Fruit fly (Drosophila melanogaster) whole organism, prepupa: ENCODE results near the gene mRF1.

Experiments
- Blimp-1 ChIP-seq: fragments of 200-800 bp; sonication (Bioruptor generic); optimal IDR thresholded peaks from 3 replicates; lab custom pipeline; 2017; ENCODE audit warnings: missing biosample characterization, missing genetic modification characterization, mild to moderate bottlenecking, moderate library complexity, missing genetic modification reagents
- CG11294 ChIP-seq: fragments of 200-800 bp; sonication (Bioruptor generic); IDR thresholded peaks from 2 replicates; pipeline ENCODE4 v1.3.6; 2022; ENCODE audit warnings: missing biosample characterization, missing genetic modification characterization
- CG16779 ChIP-seq: fragments of 200-800 bp; sonication (Bioruptor generic); optimal IDR thresholded peaks from 3 replicates; lab custom pipeline; 2017; ENCODE audit warnings: missing biosample characterization, mild to moderate bottlenecking, missing genetic modification characterization
- CG3032 ChIP-seq: fragments of 200-800 bp; optimal IDR thresholded peaks from 2 replicates; lab custom pipeline; 2019; ENCODE audit warnings: missing biosample characterization, mild to moderate bottlenecking, missing genetic modification characterization, moderate library complexity
- CG4318 ChIP-seq: fragments of 200-800 bp; sonication (Bioruptor generic); optimal IDR thresholded peaks from 3 replicates; lab custom pipeline; 2017; ENCODE audit warnings: missing biosample characterization, mild to moderate bottlenecking, missing genetic modification characterization
- CG8319 ChIP-seq: fragments of 200-800 bp; sonication (Bioruptor generic); optimal IDR thresholded peaks from 3 replicates; lab custom pipeline; 2016; ENCODE audit warnings: missing biosample characterization, missing genetic modification characterization
- Ets21C ChIP-seq: fragments of 200-800 bp; sonication (Bioruptor generic); optimal IDR thresholded peaks from 3 replicates; lab custom pipeline; 2016; ENCODE audit warnings: missing biosample characterization, missing genetic modification characterization
- Gug ChIP-seq: fragments of 200-800 bp; sonication (Bioruptor generic); IDR thresholded peaks from 2 replicates; pipeline ENCODE4 v1.3.6; 2022; ENCODE audit warnings: missing biosample characterization, missing genetic modification characterization
- Lpt ChIP-seq: fragments of 200-800 bp; sonication (Bioruptor generic); optimal IDR thresholded peaks from 3 replicates; lab custom pipeline; 2016; ENCODE audit warnings: missing biosample characterization, missing genetic modification characterization
- OdsH ChIP-seq: fragments of 200-800 bp; sonication (Bioruptor generic); optimal IDR thresholded peaks from 3 replicates; lab custom pipeline; 2016; ENCODE audit warnings: missing biosample characterization, missing genetic modification characterization
- esn ChIP-seq: fragments of 200-800 bp; sonication (Bioruptor generic); optimal IDR thresholded peaks from 2 replicates; lab custom pipeline; 2016; ENCODE audit warnings: missing biosample characterization, mild to moderate bottlenecking, missing genetic modification characterization, moderate library complexity
- ss ChIP-seq, 2 experiments: fragments of 200-800 bp; sonication (Bioruptor generic); optimal IDR thresholded peaks; 2 replicates in 1 of 2; 3 replicates in 1 of 2; lab custom pipeline; 2017 to 2018; ENCODE audit warnings: mild to moderate bottlenecking in 2 of 2, missing biosample characterization in 2 of 2, missing genetic modification characterization in 2 of 2, moderate library complexity in 1 of 2
- topi ChIP-seq: fragments of 200-800 bp; sonication (Bioruptor generic); optimal IDR thresholded peaks from 3 replicates; lab custom pipeline; 2016; ENCODE audit warnings: missing biosample characterization, missing genetic modification characterization

DNA sequence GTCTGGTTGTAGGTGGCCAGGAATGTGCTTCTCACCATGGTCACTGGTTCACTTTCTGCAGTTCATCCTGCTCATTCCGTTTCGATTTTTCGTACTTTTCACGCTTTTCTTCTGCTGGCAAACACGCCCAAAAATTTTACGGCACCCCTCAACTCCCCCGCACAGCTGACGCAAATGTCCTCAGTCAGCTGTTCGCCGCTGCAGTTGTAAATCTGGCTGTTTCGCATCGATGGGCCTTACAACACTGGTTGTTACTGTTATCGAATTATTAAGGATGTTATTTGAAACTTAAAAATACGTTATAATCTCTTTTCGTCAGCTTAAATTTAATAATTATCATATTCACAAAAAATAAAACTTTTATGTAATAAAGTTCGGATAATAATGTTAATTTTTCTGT lies 37.4 kb upstream of the mRF1 start, which contains the start of gene Mgat3:
- TF ChIP-seq CG16779 (tag; lab: Kevin White, UChicago) (no peak), CG3032 (tag; lab: Kevin White, UChicago) (no peak), CG4318 (GFP tag; lab: Kevin White, UChicago) (no peak), CG8319 (GFP tag; lab: Kevin White, UChicago) (no peak), Blimp-1 (GFP tag; lab: Kevin White, UChicago) (no peak), ss (GFP tag; optimal IDR thresholded peaks at IDR 0.05; lab: Kevin White, UChicago) (no peak), Lpt (GFP tag; lab: Kevin White, UChicago) (no peak), Gug (no peak), topi (GFP tag; lab: Kevin White, UChicago) (no peak), CG11294 (no peak), OdsH (GFP tag; lab: Kevin White, UChicago) (no peak), esn (GFP tag; lab: Kevin White, UChicago) (no peak), Ets21C (GFP tag; lab: Kevin White, UChicago) (no peak)
